Worm (Caenorhabditis elegans): ENCODE measurements around the gene C11G10.1.
A peak's percentile ranks its signal among the peaks of the same experiment; 100 is the strongest.

The C11G10.1 gene

ce11 chrX:15170958-15171357 is 12.4 kb upstream of the C11G10.1 start:
- TF ChIP-seq ces-1 (GFP tag; optimal IDR thresholded peaks at IDR 0.05), result no peak
- TF ChIP-seq zag-1 (tag; optimal IDR thresholded peaks at IDR 0.05), result no peak
- TF ChIP-seq snpc-4 (tag; optimal IDR thresholded peaks at IDR 0.05), result peak; percentile 87
- TF ChIP-seq unc-86 (tag; optimal IDR thresholded peaks at IDR 0.05), result no peak
- peak; percentile 13 for TF ChIP-seq elt-2 (tag; optimal IDR thresholded peaks at IDR 0.05)
- TF ChIP-seq ceh-82 (tag; optimal IDR thresholded peaks at IDR 0.05), result no peak
- no peak for TF ChIP-seq nhr-20 (tag; optimal IDR thresholded peaks at IDR 0.05)
- TF ChIP-seq lsy-2 (tag; optimal IDR thresholded peaks at IDR 0.05), result no peak
- no peak for TF ChIP-seq nhr-12 (tag; optimal IDR thresholded peaks at IDR 0.05)
- TF ChIP-seq hlh-17 (GFP tag; optimal IDR thresholded peaks at IDR 0.05; ENCODE audit: borderline replicate concordance), result no peak
- no peak for TF ChIP-seq lin-35 (GFP tag; optimal IDR thresholded peaks at IDR 0.05)
- TF ChIP-seq mdl-1 (tag; optimal IDR thresholded peaks at IDR 0.05), result no peak

ce11 chrX:15168424-15168823 is 9.9 kb upstream of the C11G10.1 start, which contains the start of gene ocr-3:
ocr-3 (plus strand) TSS chrX:15168724.
- no peak for TF ChIP-seq lin-15B (tag; optimal IDR thresholded peaks at IDR 0.05)
- TF ChIP-seq nhr-85 (tag), result peak; percentile 26
- no peak for TF ChIP-seq ces-1 (GFP tag; optimal IDR thresholded peaks at IDR 0.05)

ce11 chrX:15167692-15168091 is 9.1 kb upstream of the C11G10.1 start:
- no peak for TF ChIP-seq ceh-82 (tag; optimal IDR thresholded peaks at IDR 0.05)
- peak; percentile 46 for TF ChIP-seq elt-2 (tag; optimal IDR thresholded peaks at IDR 0.05)

- no peak for TF ChIP-seq ces-1 (GFP tag; optimal IDR thresholded peaks at IDR 0.05)
- TF ChIP-seq aha-1 (tag; optimal IDR thresholded peaks at IDR 0.05), result no peak
- TF ChIP-seq C16A3.4 (tag; optimal IDR thresholded peaks at IDR 0.05), result no peak
- TF ChIP-seq dsc-1 (tag; optimal IDR thresholded peaks at IDR 0.05), result no peak
- no peak for TF ChIP-seq zag-1 (tag; optimal IDR thresholded peaks at IDR 0.05)
- no peak for TF ChIP-seq C34B4.2 (tag; optimal IDR thresholded peaks at IDR 0.05)
- TF ChIP-seq fkh-4 (tag; optimal IDR thresholded peaks at IDR 0.05; ENCODE audit: borderline replicate concordance), result no peak
- TF ChIP-seq sptf-1 (tag; optimal IDR thresholded peaks at IDR 0.05), result no peak
- TF ChIP-seq unc-30 (tag; optimal IDR thresholded peaks at IDR 0.05), result no peak
- TF ChIP-seq aly-2 (tag; optimal IDR thresholded peaks at IDR 0.05), result no peak
- no peak for TF ChIP-seq nhr-84 (tag; optimal IDR thresholded peaks at IDR 0.05)
- no peak for TF ChIP-seq ama-1 (optimal IDR thresholded peaks at IDR 0.05)
Measured at ce11 chrX:15166122-15166521, 7.6 kb upstream of the C11G10.1 start, which contains the start of gene T10B10.8. T10B10.8 (minus strand) TSS chrX:15166222.

ce11 chrX:15164108-15164507 is 5.6 kb upstream of the C11G10.1 start, which contains the start of gene T10B10.9:
T10B10.9 (plus strand) TSS chrX:15164408.
- no peak for TF ChIP-seq jun-1 (tag; optimal IDR thresholded peaks at IDR 0.05)
- TF ChIP-seq pax-3 (tag; optimal IDR thresholded peaks at IDR 0.05), result no peak
- TF ChIP-seq mdl-1 (tag; optimal IDR thresholded peaks at IDR 0.05), result no peak
- TF ChIP-seq lsy-2 (tag; optimal IDR thresholded peaks at IDR 0.05), result no peak
- TF ChIP-seq pag-3 (tag; optimal IDR thresholded peaks at IDR 0.05; ENCODE audit: borderline replicate concordance, insufficient read depth), result no peak
- no peak for TF ChIP-seq tbx-2 (tag; optimal IDR thresholded peaks at IDR 0.05)
- no peak for TF ChIP-seq swsn-7 (tag; optimal IDR thresholded peaks at IDR 0.05)
- TF ChIP-seq irx-1 (tag; optimal IDR thresholded peaks at IDR 0.05), result no peak
- no peak for TF ChIP-seq alr-1 (tag; optimal IDR thresholded peaks at IDR 0.05; ENCODE audit: borderline replicate concordance)
- no peak for TF ChIP-seq nhr-84 (tag; optimal IDR thresholded peaks at IDR 0.05)

ce11 chrX:15163118-15163517 is 4.6 kb upstream of the C11G10.1 start:
- no peak for TF ChIP-seq pqm-1 (tag; optimal IDR thresholded peaks at IDR 0.05)
- no peak for TF ChIP-seq dsc-1 (tag; optimal IDR thresholded peaks at IDR 0.05)
- TF ChIP-seq efl-1 (optimal IDR thresholded peaks at IDR 0.05), result no peak
- peak in 1 of 2 experiments; percentile 9 for TF ChIP-seq efl-1 (GFP tag; optimal IDR thresholded peaks at IDR 0.05 in 1 of 2)
- no peak for TF ChIP-seq grh-1 (GFP tag; IDR thresholded peaks at IDR 0.05)
- TF ChIP-seq egl-27 (tag; optimal IDR thresholded peaks at IDR 0.05), result no peak
- TF ChIP-seq lin-14 (GFP tag; optimal IDR thresholded peaks at IDR 0.05), result no peak
- no peak for TF ChIP-seq nhr-71 (tag; optimal IDR thresholded peaks at IDR 0.05)
